Worm (Caenorhabditis elegans) whole organism, L4 larva: ENCODE data around the gene sdz-18.

Experiments
- F49E8.2 ChIP-seq: sonication (generic microtip); optimal IDR thresholded peaks from 2 replicates; lab custom pipeline; 2016; ENCODE audit warnings: missing compliant biosample characterization, mild to moderate bottlenecking, missing genetic modification characterization, borderline replicate concordance
- ZK337.2 ChIP-seq: fragments of 200-800 bp; sonication (Bioruptor generic); IDR thresholded peaks from 2 replicates; pipeline ENCODE4 v1.3.6; 2022; ENCODE audit warnings: missing genetic modification reagents, missing genetic modification characterization, missing compliant biosample characterization
- aha-1 ChIP-seq: fragments of 150-350 bp; peaks from one replicate; lab custom pipeline; 2014; ENCODE audit warnings: missing biosample characterization, missing genetic modification characterization
- arid-1 ChIP-seq: fragments of 200-800 bp; sonication (Bioruptor generic); conservative IDR thresholded peaks from 2 replicates; pipeline ENCODE4 v1.3.6; 2022; ENCODE audit warnings: missing genetic modification reagents, missing genetic modification characterization, missing compliant biosample characterization
- ceh-82 ChIP-seq: sonication (generic microtip); optimal IDR thresholded peaks from 2 replicates; lab custom pipeline; 2017; ENCODE audit warnings: missing biosample characterization, missing genetic modification characterization
- cey-2 ChIP-seq: sonication (generic microtip); optimal IDR thresholded peaks from 3 replicates; lab custom pipeline; 2017; ENCODE audit warnings: missing genetic modification characterization, mild to moderate bottlenecking, missing compliant biosample characterization, antibody characterized with exemption, borderline replicate concordance; ENCODE audit not compliant: insufficient read depth
- daf-16 ChIP-seq, 3 experiments: sonication (generic microtip); optimal IDR thresholded peaks; 2 replicates each; lab custom pipeline; 2016 to 2017; ENCODE audit warnings: missing genetic modification characterization in 3 of 3, missing genetic modification reagents in 3 of 3, mild to moderate bottlenecking in 2 of 3, missing compliant biosample characterization in 2 of 3, missing biosample characterization in 1 of 3, moderate library complexity in 1 of 3
- dmd-6 ChIP-seq: fragments of 200-800 bp; sonication (Bioruptor generic); IDR thresholded peaks from 2 replicates; pipeline ENCODE4 v1.3.6; 2022; ENCODE audit warnings: missing genetic modification reagents, missing genetic modification characterization, missing compliant biosample characterization
- dmd-8 ChIP-seq: fragments of 200-800 bp; sonication (Bioruptor generic); IDR thresholded peaks from 2 replicates; pipeline ENCODE4 v1.3.6; 2022; ENCODE audit warnings: missing genetic modification characterization, missing compliant biosample characterization
- dpl-1 ChIP-seq: fragments of 150-350 bp; optimal IDR thresholded peaks from 2 replicates; lab custom pipeline; 2014; ENCODE audit warnings: missing biosample characterization, missing genetic modification reagents, missing genetic modification characterization
- duxl-1 ChIP-seq: sonication (generic microtip); optimal IDR thresholded peaks from 2 replicates; lab custom pipeline; 2016; ENCODE audit warnings: mild to moderate bottlenecking, missing genetic modification characterization, moderate library complexity, missing compliant biosample characterization; ENCODE audit not compliant: poor library complexity
- hlh-11 ChIP-seq: fragments of 200-800 bp; sonication (Bioruptor generic); optimal IDR thresholded peaks from 2 replicates; lab custom pipeline; 2018; ENCODE audit warnings: mild to moderate bottlenecking, missing genetic modification characterization, missing compliant biosample characterization
- hlh-30 ChIP-seq: sonication (generic microtip); optimal IDR thresholded peaks from 2 replicates; lab custom pipeline; 2017; ENCODE audit warnings: antibody characterized with exemption, mild to moderate bottlenecking, missing genetic modification characterization, missing compliant biosample characterization; ENCODE audit not compliant: insufficient read depth
- lin-1 ChIP-seq: fragments of 200-800 bp; sonication (Bioruptor generic); IDR thresholded peaks from 2 replicates; pipeline ENCODE4 v1.3.6; 2022; ENCODE audit warnings: missing genetic modification reagents, missing genetic modification characterization, missing compliant biosample characterization
- nhr-102 ChIP-seq: sonication (generic microtip); optimal IDR thresholded peaks from 2 replicates; lab custom pipeline; 2016; ENCODE audit warnings: mild to moderate bottlenecking, missing genetic modification characterization, moderate library complexity, missing compliant biosample characterization
- nhr-11 ChIP-seq: fragments of 150-350 bp; optimal IDR thresholded peaks from 2 replicates; lab custom pipeline; 2014; ENCODE audit warnings: missing biosample characterization, missing genetic modification characterization
- nhr-237 ChIP-seq: sonication (generic microtip); optimal IDR thresholded peaks from 2 replicates; lab custom pipeline; 2017; ENCODE audit warnings: missing biosample characterization, missing genetic modification characterization
- nhr-25 ChIP-seq: sonication (generic microtip); optimal IDR thresholded peaks from 2 replicates; lab custom pipeline; 2017; ENCODE audit warnings: missing genetic modification characterization, mild to moderate bottlenecking, missing compliant biosample characterization, antibody characterized with exemption, moderate library complexity, borderline replicate concordance; ENCODE audit not compliant: insufficient read depth
- nhr-28 ChIP-seq: fragments of 150-350 bp; optimal IDR thresholded peaks from 2 replicates; lab custom pipeline; 2014; ENCODE audit warnings: missing biosample characterization, missing genetic modification characterization
- php-3 ChIP-seq: fragments of 200-800 bp; sonication (Bioruptor generic); IDR thresholded peaks from 2 replicates; pipeline ENCODE4 v1.3.6; 2022; ENCODE audit warnings: missing genetic modification reagents, missing genetic modification characterization, missing compliant biosample characterization
- pqm-1 ChIP-seq: sonication (generic microtip); optimal IDR thresholded peaks from 2 replicates; lab custom pipeline; 2017; ENCODE audit warnings: missing biosample characterization, missing genetic modification characterization
- sdz-12 ChIP-seq: fragments of 200-800 bp; sonication (Bioruptor generic); optimal IDR thresholded peaks from 2 replicates; lab custom pipeline; 2018; ENCODE audit warnings: mild to moderate bottlenecking, missing genetic modification characterization, missing compliant biosample characterization
- snpc-1.2 ChIP-seq: fragments of 200-800 bp; sonication (Bioruptor generic); IDR thresholded peaks from 2 replicates; pipeline ENCODE4 v1.3.6; 2022; ENCODE audit warnings: missing genetic modification reagents, missing genetic modification characterization, missing compliant biosample characterization
- snpc-4 ChIP-seq: fragments of 150-350 bp; optimal IDR thresholded peaks from 2 replicates; lab custom pipeline; 2014; ENCODE audit warnings: missing biosample characterization, missing genetic modification characterization
- tag-97 ChIP-seq: fragments of 200-800 bp; sonication (Bioruptor generic); IDR thresholded peaks from 2 replicates; pipeline ENCODE4 v1.3.6; 2022; ENCODE audit warnings: missing genetic modification characterization, missing compliant biosample characterization
- unc-62 ChIP-seq, 3 experiments: fragments of 150-350 bp in 1 of 3; sonication (generic microtip); optimal IDR thresholded peaks in 2 of 3; peaks in 1 of 3; 1 replicate in 1 of 3; 2 replicates in 2 of 3; lab custom pipeline; 2014 to 2017; ENCODE audit warnings: missing biosample characterization in 3 of 3, missing genetic modification characterization in 3 of 3, missing genetic modification reagents in 3 of 3, missing genotype in 1 of 3
- vab-7 ChIP-seq: fragments of 200-800 bp; sonication (Bioruptor generic); IDR thresholded peaks from 2 replicates; pipeline ENCODE4 v1.3.6; 2022; ENCODE audit warnings: missing genetic modification reagents, missing genetic modification characterization, missing compliant biosample characterization

sdz-18 gene

ce11 chrII:1738844-1739243 lies 32.6 kb upstream of the sdz-18 start, which contains the start of the genes irld-9 and irld-33:
Gene irld-9, minus strand, starts transcription at chrII:1738944.
Gene irld-33, plus strand, starts transcription at chrII:1739052.
- TF ChIP-seq ZK337.2 (GFP tag; lab: Robert Waterston, UW) (no peak), aha-1 (tag; lab: Kevin White, UChicago) (peak; percentile 68)

ce11 chrII:1736353-1736752 lies 30.1 kb upstream of the sdz-18 start, which contains the start of gene ceh-83:
Gene ceh-83, minus strand, starts transcription at chrII:1736533.
- TF ChIP-seq dmd-8 (GFP tag; lab: Robert Waterston, UW) (no peak), duxl-1 (peak; percentile 98), hlh-11 (tag; lab: Kevin White, UChicago) (peak; percentile 50), unc-62 (GFP tag; optimal IDR thresholded peaks at IDR 0.05 in 1 of 2; lab: Kevin White, UChicago) (peak in 1 of 2 experiments; percentile 34), unc-62 (tag; optimal IDR thresholded peaks at IDR 0.05; lab: Kevin White, UChicago) (no peak), nhr-11 (tag; lab: Kevin White, UChicago) (no peak), nhr-102 (tag; lab: Kevin White, UChicago) (no peak), arid-1 (no peak), nhr-28 (tag; lab: Kevin White, UChicago) (peak; percentile 13), snpc-1.2 (GFP tag; lab: Robert Waterston, UW) (no peak)

ce11 chrII:1735145-1735544 lies 28.9 kb upstream of the sdz-18 start:
- TF ChIP-seq hlh-11 (tag; lab: Kevin White, UChicago) (no peak), unc-62 (GFP tag; optimal IDR thresholded peaks at IDR 0.05 in 1 of 2; lab: Kevin White, UChicago) (peak in 1 of 2 experiments; percentile 96), unc-62 (tag; optimal IDR thresholded peaks at IDR 0.05; lab: Kevin White, UChicago) (no peak)

- no peak for TF ChIP-seq dpl-1
- no peak for TF ChIP-seq snpc-4 (tag; lab: Kevin White, UChicago)
Observed at ce11 chrII:1731932-1732331, 25.6 kb upstream of the sdz-18 start, which contains the start of gene ceh-82. Gene ceh-82, plus strand, starts transcription at chrII:1732232.

- peak in 1 of 2 experiments; percentile 23 for TF ChIP-seq unc-62 (GFP tag; optimal IDR thresholded peaks at IDR 0.05 in 1 of 2; lab: Kevin White, UChicago)
- TF ChIP-seq unc-62 (tag; optimal IDR thresholded peaks at IDR 0.05; lab: Kevin White, UChicago), result no peak
- TF ChIP-seq F49E8.2 (tag; lab: Kevin White, UChicago), result no peak
- no peak for TF ChIP-seq sdz-12 (GFP tag; lab: Kevin White, UChicago)
- no peak for TF ChIP-seq nhr-237
- no peak for TF ChIP-seq hlh-30 (tag; lab: Kevin White, UChicago)
- no peak for TF ChIP-seq ceh-82 (tag; lab: Kevin White, UChicago)
- no peak for TF ChIP-seq nhr-25 (tag; lab: Kevin White, UChicago)
- no peak for TF ChIP-seq cey-2 (tag; lab: Kevin White, UChicago)
Observed at ce11 chrII:1730103-1730502, 23.8 kb upstream of the sdz-18 start, which contains the start of gene ceh-81. Gene ceh-81, plus strand, starts transcription at chrII:1730403.

- TF ChIP-seq pqm-1 (tag; lab: Kevin White, UChicago), result peak; percentile 96
- TF ChIP-seq nhr-28 (tag; lab: Kevin White, UChicago), result peak; percentile 84
- TF ChIP-seq hlh-11 (tag; lab: Kevin White, UChicago), result peak; percentile 51
- TF ChIP-seq dmd-6 (GFP tag; lab: Robert Waterston, UW), result peak; percentile 72
- no peak for TF ChIP-seq tag-97
- no peak for TF ChIP-seq vab-7
- 0 out of 2 replicates have a peak, but pooled peaks have one; percentile 11 for TF ChIP-seq php-3
- no peak for TF ChIP-seq lin-1 (GFP tag; lab: Robert Waterston, UW)
- peak; percentile 9 for TF ChIP-seq aha-1 (tag; lab: Kevin White, UChicago)
- peak; percentile 4 for TF ChIP-seq duxl-1
- TF ChIP-seq daf-16 (GFP tag; optimal IDR thresholded peaks at IDR 0.05; lab: Kevin White, UChicago), result no peak
- TF ChIP-seq daf-16 (tag; optimal IDR thresholded peaks at IDR 0.05; lab: Kevin White, UChicago), result peak; percentile 58
- TF ChIP-seq, all 104 proteins: peak for 8
Observed at ce11 chrII:1728253-1728652, 22.0 kb upstream of the sdz-18 start, which contains the start of gene btb-9. Gene btb-9, plus strand, starts transcription at chrII:1728506.
